Worm (Caenorhabditis elegans): ENCODE results near the gene ZK112.4.
A peak's percentile ranks its signal among the peaks of the same experiment; 100 is the strongest.

DNA sequence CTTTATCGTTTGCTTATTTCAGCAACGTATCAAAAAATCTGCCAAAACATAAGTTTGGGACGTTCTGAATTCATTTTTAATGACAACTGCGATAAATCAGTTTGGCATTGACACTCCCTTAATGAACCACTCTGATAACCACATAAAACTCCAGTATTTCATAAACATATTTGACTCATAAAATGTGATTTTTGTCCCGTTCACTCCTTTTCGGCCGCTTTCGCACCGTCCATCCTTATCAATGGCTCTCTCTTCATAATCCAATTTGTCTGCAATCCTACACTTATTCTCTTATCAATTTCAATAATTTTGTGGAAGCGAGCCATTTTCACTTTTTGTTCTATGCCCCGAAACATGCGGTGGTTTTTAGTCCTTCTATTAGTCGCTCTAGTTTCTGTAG, 28.8 kb upstream of the ZK112.4 start, which contains the start of gene pcp-1:
- TF ChIP-seq egl-27 (tag; optimal IDR thresholded peaks at IDR 0.05) (no peak), mdl-1 (tag; optimal IDR thresholded peaks at IDR 0.05) (no peak), elt-1 (tag; optimal IDR thresholded peaks at IDR 0.05) (no peak), lin-11 (tag; optimal IDR thresholded peaks at IDR 0.05) (no peak), nhr-10 (tag; optimal IDR thresholded peaks at IDR 0.05) (no peak), peb-1 (tag; optimal IDR thresholded peaks at IDR 0.05) (no peak), ceh-82 (tag; optimal IDR thresholded peaks at IDR 0.05) (no peak), unc-62 (GFP tag; optimal IDR thresholded peaks at IDR 0.05) (no peak), R02D3.7 (tag; optimal IDR thresholded peaks at IDR 0.05) (no peak), elt-3 (tag; optimal IDR thresholded peaks at IDR 0.05) (no peak), fos-1 (tag; optimal IDR thresholded peaks at IDR 0.05) (peak; percentile 91), mbf-1 (tag; optimal IDR thresholded peaks at IDR 0.05) (no peak)

Measured in whole organism, L2 larva.